Worm (Caenorhabditis elegans) whole organism, L1 larva: Measurements from ENCODE around the gene cyn-9.
"Not testable (repeated sequence)": the region's sequence is repeated elsewhere in the genome, so short reads cannot be mapped to it uniquely, and the experiment has no call there.

Experiments used
- aly-2 ChIP-seq: fragments of 150-350 bp; optimal IDR thresholded peaks from 2 replicates; lab custom pipeline; 2014; ENCODE audit warnings: missing biosample characterization, missing genetic modification characterization
- blmp-1 ChIP-seq: fragments of 150-350 bp; optimal IDR thresholded peaks from 2 replicates; lab custom pipeline; 2014; ENCODE audit warnings: missing biosample characterization, missing genetic modification characterization
- ceh-8 ChIP-seq: fragments of 200-800 bp; sonication (Bioruptor generic); optimal IDR thresholded peaks from 2 replicates; lab custom pipeline; 2018; ENCODE audit warnings: mild to moderate bottlenecking, missing genetic modification characterization, moderate library complexity, missing compliant biosample characterization
- ceh-82 ChIP-seq, 3 experiments: fragments of 150-350 bp in 1 of 3; sonication (generic microtip) in 2 of 3; optimal IDR thresholded peaks; 2 replicates each; lab custom pipeline; 2014 to 2017; ENCODE audit warnings: missing biosample characterization in 3 of 3, missing genetic modification characterization in 3 of 3
- ceh-88 ChIP-seq: fragments of 200-800 bp; sonication (Bioruptor generic); IDR thresholded peaks from 2 replicates; pipeline ENCODE4 v1.3.6; 2022; ENCODE audit warnings: missing genetic modification characterization, missing compliant biosample characterization
- dpl-1 ChIP-seq, 3 experiments: fragments of 150-350 bp in 2 of 3; sonication (generic microtip) in 1 of 3; optimal IDR thresholded peaks; 2 replicates each; lab custom pipeline; 2014 to 2017; ENCODE audit warnings: missing biosample characterization in 3 of 3, missing genetic modification characterization in 3 of 3, missing genetic modification reagents in 3 of 3
- dsc-1 ChIP-seq: sonication (generic microtip); optimal IDR thresholded peaks from 2 replicates; lab custom pipeline; 2016; ENCODE audit warnings: mild to moderate bottlenecking, missing genetic modification characterization, missing compliant biosample characterization
- efl-1 ChIP-seq, 4 experiments: fragments of 150-350 bp; optimal IDR thresholded peaks in 3 of 4; peaks in 1 of 4; 1 replicate in 1 of 4; 2 replicates in 3 of 4; lab custom pipeline; 2014; ENCODE audit warnings: missing biosample characterization in 2 of 4, missing genetic modification characterization in 2 of 4, missing genetic modification reagents in 2 of 4
- grh-1 ChIP-seq: fragments of 200-800 bp; sonication (Bioruptor generic); IDR thresholded peaks from 2 replicates; pipeline ENCODE4 v1.3.6; 2022; ENCODE audit warnings: missing genetic modification reagents, missing genetic modification characterization, missing compliant biosample characterization
- hlh-4 ChIP-seq: sonication (generic microtip); optimal IDR thresholded peaks from 2 replicates; lab custom pipeline; 2016; ENCODE audit warnings: mild to moderate bottlenecking, missing genetic modification characterization, missing compliant biosample characterization
- isw-1 ChIP-seq: fragments of 200-800 bp; sonication (Bioruptor generic); IDR thresholded peaks from 2 replicates; pipeline ENCODE4 v1.3.6; 2022; ENCODE audit warnings: missing genetic modification characterization, missing compliant biosample characterization
- lin-14 ChIP-seq: fragments of 200-800 bp; sonication (Bioruptor generic); optimal IDR thresholded peaks from 2 replicates; lab custom pipeline; 2018; ENCODE audit warnings: mild to moderate bottlenecking, missing genetic modification characterization, moderate library complexity, missing compliant biosample characterization
- lir-3 ChIP-seq: sonication (generic microtip); optimal IDR thresholded peaks from 2 replicates; lab custom pipeline; 2016; ENCODE audit warnings: mild to moderate bottlenecking, missing genetic modification characterization, moderate library complexity, missing compliant biosample characterization; ENCODE audit not compliant: poor library complexity
- lsy-2 ChIP-seq, 2 experiments: fragments of 150-350 bp; optimal IDR thresholded peaks; 2 replicates each; lab custom pipeline; 2014; ENCODE audit warnings: missing biosample characterization in 2 of 2, missing genetic modification characterization in 2 of 2
- mab-9 ChIP-seq: fragments of 200-800 bp; sonication (Bioruptor generic); IDR thresholded peaks from 2 replicates; pipeline ENCODE4 v1.3.6; 2022; ENCODE audit warnings: missing genetic modification reagents, missing genetic modification characterization, missing compliant biosample characterization
- mdl-1 ChIP-seq, 2 experiments: fragments of 150-350 bp; optimal IDR thresholded peaks; 2 replicates each; lab custom pipeline; 2014 to 2017; ENCODE audit warnings: missing biosample characterization in 2 of 2, missing genetic modification characterization in 2 of 2, inconsistent platforms in 1 of 2
- mep-1 ChIP-seq: fragments of 150-350 bp; optimal IDR thresholded peaks from 2 replicates; lab custom pipeline; 2014; ENCODE audit warnings: missing biosample characterization, missing genetic modification characterization
- nhr-19 ChIP-seq: fragments of 200-800 bp; sonication (Bioruptor generic); conservative IDR thresholded peaks from 2 replicates; pipeline ENCODE4 v1.3.6; 2022; ENCODE audit warnings: missing genetic modification characterization, missing compliant biosample characterization
- nhr-20 ChIP-seq: sonication (generic microtip); optimal IDR thresholded peaks from 2 replicates; lab custom pipeline; 2016; ENCODE audit warnings: mild to moderate bottlenecking, missing genetic modification characterization, missing compliant biosample characterization
- nhr-47 ChIP-seq: sonication (generic microtip); optimal IDR thresholded peaks from 2 replicates; lab custom pipeline; 2016; ENCODE audit warnings: mild to moderate bottlenecking, missing genetic modification characterization, moderate library complexity, missing compliant biosample characterization
- nhr-71 ChIP-seq: sonication (generic microtip); optimal IDR thresholded peaks from 2 replicates; lab custom pipeline; 2016; ENCODE audit warnings: mild to moderate bottlenecking, missing genetic modification characterization, moderate library complexity, missing compliant biosample characterization
- nhr-85 ChIP-seq: sonication (generic microtip); peaks from one replicate; lab custom pipeline; 2016; ENCODE audit warnings: missing genetic modification characterization, inconsistent platforms, missing compliant biosample characterization
- nhr-90 ChIP-seq: sonication (generic microtip); optimal IDR thresholded peaks from 2 replicates; lab custom pipeline; 2016; ENCODE audit warnings: mild to moderate bottlenecking, missing genetic modification characterization, missing compliant biosample characterization; ENCODE audit not compliant: poor library complexity
- rnt-1 ChIP-seq: sonication (generic microtip); optimal IDR thresholded peaks from 2 replicates; lab custom pipeline; 2016; ENCODE audit warnings: mild to moderate bottlenecking, missing genetic modification characterization, moderate library complexity, missing compliant biosample characterization
- snu-23 ChIP-seq: sonication (generic microtip); optimal IDR thresholded peaks from 2 replicates; lab custom pipeline; 2016; ENCODE audit warnings: missing genetic modification characterization, missing compliant biosample characterization
- sox-4 ChIP-seq: sonication (generic microtip); optimal IDR thresholded peaks from 2 replicates; lab custom pipeline; 2016; ENCODE audit warnings: missing genetic modification characterization, missing compliant biosample characterization
- swsn-7 ChIP-seq: sonication (generic microtip); optimal IDR thresholded peaks from 2 replicates; lab custom pipeline; 2016; ENCODE audit warnings: missing genetic modification characterization, missing compliant biosample characterization
- tbx-2 ChIP-seq: sonication (generic microtip); optimal IDR thresholded peaks from 2 replicates; lab custom pipeline; 2016; ENCODE audit warnings: missing genetic modification characterization, missing compliant biosample characterization
- unc-62 ChIP-seq: fragments of 150-350 bp; optimal IDR thresholded peaks from 2 replicates; lab custom pipeline; 2014; ENCODE audit warnings: missing biosample characterization, missing genetic modification reagents, missing genetic modification characterization
- unc-86 ChIP-seq: sonication (generic microtip); optimal IDR thresholded peaks from 2 replicates; lab custom pipeline; 2016; ENCODE audit warnings: missing genetic modification characterization, missing compliant biosample characterization
- unc-98 ChIP-seq: fragments of 200-800 bp; sonication (Bioruptor generic); IDR thresholded peaks from 2 replicates; pipeline ENCODE4 v1.3.6; 2022; ENCODE audit warnings: missing genetic modification characterization, missing compliant biosample characterization
- vab-15 ChIP-seq: sonication (generic microtip); optimal IDR thresholded peaks from 2 replicates; lab custom pipeline; 2017; ENCODE audit warnings: missing genotype, mild to moderate bottlenecking, missing genetic modification characterization, missing compliant biosample characterization
- xbp-1 ChIP-seq: sonication (generic microtip); optimal IDR thresholded peaks from 2 replicates; lab custom pipeline; 2016; ENCODE audit warnings: missing genetic modification characterization, missing compliant biosample characterization
- ztf-4 ChIP-seq: fragments of 150-350 bp; optimal IDR thresholded peaks from 2 replicates; lab custom pipeline; 2014; ENCODE audit warnings: missing biosample characterization, missing genetic modification characterization

The cyn-9 gene

DNA sequence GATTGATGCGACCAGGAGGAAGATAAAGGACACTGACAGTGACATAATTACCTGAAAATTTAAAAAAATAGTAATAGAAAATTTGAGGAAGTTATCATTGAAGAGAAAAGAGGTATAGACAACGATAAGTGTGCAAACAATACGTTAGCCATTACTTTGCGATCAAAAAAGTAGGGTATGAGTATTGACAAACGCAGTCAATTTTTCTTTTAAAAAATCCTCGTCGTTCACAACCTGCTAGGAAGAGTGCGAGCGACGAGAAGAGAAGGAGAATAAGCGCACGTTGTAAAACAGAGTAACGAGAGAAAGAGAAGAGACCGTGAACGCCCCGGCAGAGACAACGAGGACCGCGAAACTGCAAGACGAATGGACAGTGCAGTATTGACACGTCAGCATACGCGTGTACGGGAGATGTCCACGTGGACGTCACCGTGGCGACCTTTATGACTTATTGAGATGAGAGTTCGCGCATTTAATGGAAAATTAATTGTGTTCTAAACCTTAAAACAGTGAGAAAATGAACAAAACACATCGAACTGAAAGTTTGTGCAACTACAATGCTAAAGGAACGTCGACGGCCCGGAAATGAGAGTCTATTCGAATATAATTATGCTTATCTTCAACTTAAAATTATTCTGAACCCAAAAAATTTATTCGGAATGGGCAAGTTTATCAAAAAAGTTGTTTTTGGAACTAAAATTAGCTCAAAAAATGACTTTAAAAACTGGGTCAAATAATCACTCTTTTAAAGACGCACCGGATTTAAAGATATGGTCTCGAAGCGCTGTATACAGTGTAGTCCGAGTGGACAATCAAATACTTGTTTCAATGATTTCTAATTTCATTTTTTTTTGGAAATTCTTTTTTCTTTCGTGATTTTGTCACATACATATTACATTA is 2.2 kb upstream of the cyn-9 start, which contains the start of the genes pdi-1 and C14B1.2 (continued):
- TF ChIP-seq tbx-2 (tag; lab: Kevin White, UChicago) (peak; percentile 23), lin-14 (GFP tag; lab: Kevin White, UChicago) (peak; percentile 90), rnt-1 (peak; percentile 9), mab-9 (GFP tag; lab: Robert Waterston, UW) (no peak), aly-2 (tag; lab: Kevin White, UChicago) (no peak), nhr-19 (0 out of 2 replicates have a peak, but pooled peaks have one; percentile 10), lsy-2 (tag; optimal IDR thresholded peaks at IDR 0.05; lab: Kevin White, UChicago) (peak in 1 of 2 experiments; percentile 25), blmp-1 (tag; lab: Kevin White, UChicago) (peak; percentile 20), mdl-1 (tag; optimal IDR thresholded peaks at IDR 0.05; lab: Kevin White, UChicago) (peak in 1 of 2 experiments; percentile 70), mep-1 (tag; lab: Kevin White, UChicago) (peak; percentile 47), unc-86 (tag; lab: Kevin White, UChicago) (no peak), nhr-90 (tag; lab: Kevin White, UChicago) (no peak), vab-15 (tag; lab: Kevin White, UChicago) (no peak)

DNA sequence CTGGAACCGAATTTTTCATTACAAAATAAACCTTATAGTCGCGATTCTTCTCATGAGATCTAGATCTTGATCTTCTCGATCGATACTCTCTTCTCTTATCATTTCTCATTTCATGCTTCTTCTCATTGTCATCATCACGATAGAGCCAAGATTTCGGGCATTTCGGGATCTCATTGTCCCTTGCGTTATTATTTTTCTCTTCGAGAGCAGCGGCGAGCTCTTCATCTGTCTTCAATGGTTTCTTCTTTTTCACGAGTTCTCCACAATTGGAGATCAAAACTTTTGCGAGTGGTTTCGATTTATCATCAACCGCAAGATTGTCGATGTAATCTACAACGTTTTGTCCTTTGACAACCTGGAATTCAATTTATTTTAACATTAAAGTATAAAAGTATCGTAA is 1.1 kb downstream of the cyn-9 start:
- TF ChIP-seq hlh-4 (tag; lab: Kevin White, UChicago) (no peak), nhr-20 (tag; lab: Kevin White, UChicago) (no peak), ceh-8 (GFP tag; lab: Kevin White, UChicago) (no peak), sox-4 (no peak), swsn-7 (tag; lab: Kevin White, UChicago) (no peak), unc-62 (GFP tag; lab: Kevin White, UChicago) (no peak), ztf-4 (tag; lab: Kevin White, UChicago) (no peak), nhr-71 (tag; lab: Kevin White, UChicago) (no peak)
- TF ChIP-seq, all 84 proteins: peak for 0

DNA sequence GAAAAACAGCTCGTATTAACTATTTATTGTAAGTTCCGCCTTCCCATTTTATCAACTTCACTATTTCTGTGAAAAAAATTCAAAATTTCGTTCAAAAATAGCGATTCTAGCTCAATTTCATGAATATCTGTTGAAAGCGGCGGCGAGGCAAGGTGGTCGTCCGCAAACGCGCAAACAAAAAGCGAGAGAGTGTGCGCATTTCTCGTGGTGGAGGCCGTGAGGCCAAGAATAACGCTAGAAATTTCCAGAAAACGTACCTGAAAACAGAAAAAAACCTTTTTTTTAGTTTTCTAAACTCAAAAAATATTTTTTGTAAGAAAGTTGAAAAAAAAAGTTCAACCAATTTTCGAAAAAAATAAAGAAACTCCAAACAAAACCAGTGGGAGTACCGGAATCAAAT is 2.3 kb downstream of the cyn-9 start:
- TF ChIP-seq nhr-19 = peak; percentile 46
- not testable (repeated sequence) for TF ChIP-seq efl-1 (optimal IDR thresholded peaks at IDR 0.05; lab: Kevin White, UChicago)
- TF ChIP-seq efl-1 (GFP tag; optimal IDR thresholded peaks at IDR 0.05 in 1 of 2; lab: Kevin White, UChicago) = peak in 1 of 2 experiments; percentile 57
- TF ChIP-seq isw-1 = 0 out of 2 replicates have a peak, but pooled peaks have one; percentile 4

DNA sequence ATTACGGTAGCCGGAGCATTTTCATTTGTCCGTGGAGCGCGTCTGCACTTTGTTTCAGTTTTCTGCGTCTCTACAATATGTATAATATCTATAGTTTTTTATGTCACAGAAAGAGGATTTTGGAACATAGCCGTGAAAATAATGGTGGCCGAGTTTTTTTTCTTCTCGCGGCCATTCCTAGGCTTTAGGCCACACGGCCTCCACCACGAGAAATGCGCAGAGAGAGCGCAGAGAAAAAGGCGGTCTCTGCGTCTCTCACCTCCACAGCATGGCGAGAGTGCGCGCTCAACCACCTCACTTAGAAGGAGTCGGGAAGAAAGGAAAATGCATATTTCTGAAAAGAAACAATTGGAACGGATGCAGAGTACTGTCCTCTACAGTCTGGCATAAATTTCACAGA is 4.0 kb downstream of the cyn-9 start:
- peak; percentile 31 for TF ChIP-seq unc-86 (tag; lab: Kevin White, UChicago)
- peak; percentile 71 for TF ChIP-seq nhr-85 (tag; lab: Kevin White, UChicago)
- TF ChIP-seq ceh-82 (tag; optimal IDR thresholded peaks at IDR 0.05; lab: Kevin White, UChicago) = peak in 1 of 3 experiments; percentile 16
- TF ChIP-seq efl-1 (optimal IDR thresholded peaks at IDR 0.05; lab: Kevin White, UChicago) = peak; percentile 42 to 55
- peak; percentile 4 to 87 for TF ChIP-seq efl-1 (GFP tag; optimal IDR thresholded peaks at IDR 0.05 in 1 of 2; lab: Kevin White, UChicago)
- TF ChIP-seq rnt-1 = peak; percentile 45
- TF ChIP-seq xbp-1 = peak; percentile 6
- TF ChIP-seq ceh-88 (GFP tag; lab: Robert Waterston, UW) = 0 out of 2 replicates have a peak, but pooled peaks have one; percentile 24
- peak; percentile 16 for TF ChIP-seq nhr-90 (tag; lab: Kevin White, UChicago)
- TF ChIP-seq nhr-19 = peak; percentile 80
- peak; percentile 77 for TF ChIP-seq grh-1 (GFP tag; lab: Robert Waterston, UW)
- peak; percentile 47 for TF ChIP-seq swsn-7 (tag; lab: Kevin White, UChicago)
- TF ChIP-seq lir-3 (tag; lab: Kevin White, UChicago) = peak; percentile 34
- TF ChIP-seq snu-23 (GFP tag; lab: Kevin White, UChicago) = peak; percentile 37
- TF ChIP-seq mab-9 (GFP tag; lab: Robert Waterston, UW) = peak; percentile 77
- peak; percentile 55 for TF ChIP-seq nhr-71 (tag; lab: Kevin White, UChicago)
- peak; percentile 24 for TF ChIP-seq nhr-20 (tag; lab: Kevin White, UChicago)
- TF ChIP-seq tbx-2 (tag; lab: Kevin White, UChicago) = peak; percentile 26
- TF ChIP-seq lin-14 (GFP tag; lab: Kevin White, UChicago) = peak; percentile 51
- peak; percentile 64 for TF ChIP-seq nhr-47 (tag; lab: Kevin White, UChicago)
- peak; percentile 65 for TF ChIP-seq isw-1
- peak; percentile 28 for TF ChIP-seq dsc-1
- TF ChIP-seq dpl-1 (GFP tag; optimal IDR thresholded peaks at IDR 0.05; lab: Kevin White, UChicago) = peak in 1 of 3 experiments; percentile 7
- peak; percentile 9; the same call in 1 of the 2 replicates for TF ChIP-seq unc-98
- peak; percentile 27 for TF ChIP-seq sox-4
